Worm (Caenorhabditis elegans) whole organism, L4/young adult: Measurements from ENCODE around the gene rpn-6.1.

Experiments
- W03F9.2 ChIP-seq: fragments of 150-350 bp; optimal IDR thresholded peaks from 2 replicates; lab custom pipeline; 2014; ENCODE audit warnings: missing biosample characterization, missing genetic modification characterization
- dao-5 ChIP-seq: sonication (generic microtip); optimal IDR thresholded peaks from 2 replicates; lab custom pipeline; 2016; ENCODE audit warnings: missing genotype, missing genetic modification characterization, moderate library complexity, missing compliant biosample characterization
- him-1 ChIP-seq: sonication (generic microtip); optimal IDR thresholded peaks from 2 replicates; lab custom pipeline; 2016; ENCODE audit warnings: missing genotype, missing genetic modification reagents, missing genetic modification characterization, missing compliant biosample characterization

ce11 chrIII:6991465-6991864 lies 29.7 kb upstream of the rpn-6.1 start:
- TF ChIP-seq dao-5 (tag; lab: Kevin White, UChicago), result no peak
- TF ChIP-seq W03F9.2 (tag; lab: Kevin White, UChicago), result no peak
- TF ChIP-seq him-1, result no peak
